Fruit fly (Drosophila melanogaster): ENCODE measurements around the gene Skel.

DNA sequence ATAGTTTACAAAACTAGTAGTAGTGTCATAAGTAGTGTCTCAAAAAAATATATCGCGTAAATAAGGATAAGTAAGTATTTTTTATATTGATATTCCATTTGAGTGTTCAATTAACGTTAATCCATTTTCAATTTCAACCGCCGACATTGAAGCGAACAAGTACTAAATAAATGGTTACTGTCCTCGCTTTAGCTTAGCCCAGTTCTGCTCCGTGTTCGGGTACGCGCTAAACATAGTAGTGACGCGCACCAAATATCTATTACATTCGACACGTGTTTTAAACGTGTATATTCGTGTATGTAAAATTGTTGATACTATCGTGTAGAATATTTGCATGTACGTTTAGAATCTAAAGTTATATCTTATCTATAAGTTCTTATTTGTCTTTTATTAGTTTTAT lies 11.6 kb upstream of the Skel start:
- TF ChIP-seq psq (optimal IDR thresholded peaks at IDR 0.05), result no peak
- no peak for TF ChIP-seq usp (GFP tag; optimal IDR thresholded peaks at IDR 0.05)
- TF ChIP-seq Dll (optimal IDR thresholded peaks at IDR 0.05), result no peak
- TF ChIP-seq pan (optimal IDR thresholded peaks at IDR 0.05), result no peak
- no peak for TF ChIP-seq EcR (GFP tag; optimal IDR thresholded peaks at IDR 0.05)
